Worm (Caenorhabditis elegans) whole organism, early embryonic: ENCODE results near the gene irld-57.

Experiments used
- B0310.2 ChIP-seq: sonication (generic microtip); optimal IDR thresholded peaks from 2 replicates; lab custom pipeline; 2016; ENCODE audit warnings: mild to moderate bottlenecking, missing genetic modification characterization, missing compliant biosample characterization
- ama-1 ChIP-seq: fragments of 150-350 bp; optimal IDR thresholded peaks from 2 replicates; lab custom pipeline; 2014
- ceh-36 ChIP-seq: sonication (generic microtip); optimal IDR thresholded peaks from 2 replicates; lab custom pipeline; 2016; ENCODE audit warnings: missing genetic modification characterization, inconsistent platforms, missing compliant biosample characterization
- ets-7 ChIP-seq: sonication (generic microtip); optimal IDR thresholded peaks from 2 replicates; lab custom pipeline; 2016; ENCODE audit warnings: missing genotype, missing genetic modification characterization, missing compliant biosample characterization
- flt-1 ChIP-seq: fragments of 200-800 bp; sonication (Bioruptor generic); IDR thresholded peaks from 2 replicates; pipeline ENCODE4 v1.3.6; 2022; ENCODE audit warnings: missing genetic modification characterization, missing compliant biosample characterization
- pes-1 ChIP-seq: fragments of 200-800 bp; sonication (Bioruptor generic); IDR thresholded peaks from 2 replicates; pipeline ENCODE4 v1.3.6; 2022; ENCODE audit warnings: missing genetic modification reagents, missing genetic modification characterization, missing compliant biosample characterization
- sea-1 ChIP-seq: fragments of 200-800 bp; sonication (Bioruptor generic); conservative IDR thresholded peaks from 2 replicates; pipeline ENCODE4 v1.3.6; 2022; ENCODE audit warnings: missing genetic modification characterization, missing compliant biosample characterization
- tbx-37 ChIP-seq: fragments of 200-800 bp; sonication (Bioruptor generic); conservative IDR thresholded peaks from 2 replicates; pipeline ENCODE4 v1.3.6; 2022; ENCODE audit warnings: missing genetic modification reagents, missing genetic modification characterization, missing compliant biosample characterization
- tra-4 ChIP-seq: sonication (generic microtip); optimal IDR thresholded peaks from 2 replicates; lab custom pipeline; 2017; ENCODE audit warnings: missing genetic modification characterization, missing compliant biosample characterization

DNA sequence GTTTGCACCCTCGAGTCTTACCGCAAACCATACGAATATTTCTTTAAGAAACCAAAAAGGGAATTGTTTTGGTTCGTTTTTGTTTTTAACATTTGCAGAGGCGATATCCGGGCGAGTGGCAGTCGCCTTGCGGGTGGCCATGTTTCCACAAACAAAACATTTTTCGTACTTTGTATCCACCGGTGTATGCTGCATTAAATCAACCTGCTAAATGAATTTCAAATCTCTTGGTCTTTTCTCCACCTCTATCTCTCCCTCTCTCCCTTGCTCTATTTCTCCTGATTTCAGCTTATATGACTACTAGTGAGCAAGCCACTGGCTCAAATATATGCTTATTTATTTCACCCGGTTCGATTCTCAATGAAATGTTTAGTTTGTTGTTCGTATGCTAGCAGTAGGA, 49.3 kb downstream of the irld-57 start, which contains the start of gene nhr-52:
- TF ChIP-seq pes-1 (GFP tag; lab: Robert Waterston, UW) (no peak), tra-4 (tag; lab: Kevin White, UChicago) (no peak), flt-1 (GFP tag; lab: Robert Waterston, UW) (no peak), sea-1 (GFP tag; lab: Robert Waterston, UW) (no peak), ets-7 (tag; lab: Kevin White, UChicago) (no peak), B0310.2 (tag; lab: Kevin White, UChicago) (no peak), ceh-36 (tag; lab: Kevin White, UChicago) (no peak), tbx-37 (GFP tag; lab: Robert Waterston, UW) (no peak), ama-1 (lab: Kevin White, UChicago) (no peak)
